Worm (Caenorhabditis elegans) whole organism, late embryonic: Measurements from ENCODE around the gene gpx-3.

Source experiments
- nfya-1 ChIP-seq: sonication (generic microtip); optimal IDR thresholded peaks from 2 replicates; lab custom pipeline; 2017; ENCODE audit warnings: missing genetic modification characterization, mild to moderate bottlenecking, missing compliant biosample characterization, antibody characterized with exemption, moderate library complexity
- nhr-11 ChIP-seq: fragments of 150-350 bp; optimal IDR thresholded peaks from 2 replicates; lab custom pipeline; 2014; ENCODE audit warnings: missing biosample characterization, missing genetic modification characterization
- nhr-232 ChIP-seq: sonication (generic microtip); optimal IDR thresholded peaks from 2 replicates; lab custom pipeline; 2016; ENCODE audit warnings: missing genetic modification characterization, missing compliant biosample characterization
- ttx-3 ChIP-seq: sonication (generic microtip); optimal IDR thresholded peaks from 2 replicates; lab custom pipeline; 2016; ENCODE audit warnings: missing genetic modification reagents, missing genetic modification characterization, missing compliant biosample characterization

- TF ChIP-seq ttx-3 (tag; lab: Kevin White, UChicago) = no peak
- no peak for TF ChIP-seq nhr-11
- no peak for TF ChIP-seq nhr-232 (tag; lab: Kevin White, UChicago)
- TF ChIP-seq nfya-1 (tag; lab: Kevin White, UChicago) = no peak
Measured at ce11 chrX:9608127-9608526, 20.4 kb downstream of the gpx-3 start.
